Fruit fly (Drosophila melanogaster) whole organism, embryonic: ENCODE results near the gene Ctr1A.
A peak's percentile ranks its signal among the peaks of the same experiment; 100 is the strongest.

Experiments
- Asciz ChIP-seq: fragments of 200-800 bp; sonication (Bioruptor generic); optimal IDR thresholded peaks from 2 replicates; lab custom pipeline; 2017; ENCODE audit warnings: missing biosample characterization, mild to moderate bottlenecking, missing genetic modification characterization, missing genetic modification reagents
- Atf6 ChIP-seq: fragments of 200-800 bp; sonication (Bioruptor generic); IDR thresholded peaks from 2 replicates; pipeline ENCODE4 v1.3.6; 2022; ENCODE audit warnings: missing biosample characterization, missing genetic modification characterization
- CG10543 ChIP-seq: fragments of 200-800 bp; sonication (Bioruptor generic); optimal IDR thresholded peaks from 3 replicates; lab custom pipeline; 2017; ENCODE audit warnings: missing biosample characterization, mild to moderate bottlenecking, missing genetic modification characterization, moderate library complexity
- CG11696 ChIP-seq: fragments of 200-800 bp; sonication (Bioruptor generic); IDR thresholded peaks from 2 replicates; pipeline ENCODE4 v1.3.6; 2022; ENCODE audit warnings: missing biosample characterization, missing genetic modification characterization
- CG12071 ChIP-seq: fragments of 200-800 bp; sonication (Bioruptor generic); optimal IDR thresholded peaks from 3 replicates; lab custom pipeline; 2018; ENCODE audit warnings: missing biosample characterization, mild to moderate bottlenecking, missing genetic modification characterization
- CG12155 ChIP-seq: fragments of 200-800 bp; sonication (Bioruptor generic); optimal IDR thresholded peaks from 3 replicates; lab custom pipeline; 2016; ENCODE audit warnings: missing biosample characterization, missing genetic modification characterization
- CG12769 ChIP-seq: fragments of 200-800 bp; sonication (Bioruptor generic); optimal IDR thresholded peaks from 2 replicates; lab custom pipeline; 2019; ENCODE audit warnings: missing biosample characterization, mild to moderate bottlenecking, missing genetic modification characterization, moderate library complexity
- CG13424 ChIP-seq: fragments of 200-800 bp; sonication (Bioruptor generic); optimal IDR thresholded peaks from 2 replicates; lab custom pipeline; 2019; ENCODE audit warnings: missing biosample characterization, mild to moderate bottlenecking, missing genetic modification characterization, moderate library complexity
- CG15073 ChIP-seq: fragments of 200-800 bp; sonication (Bioruptor generic); optimal IDR thresholded peaks from 2 replicates; lab custom pipeline; 2016; ENCODE audit warnings: missing biosample characterization, missing genetic modification characterization
- CG18262 ChIP-seq: fragments of 200-800 bp; optimal IDR thresholded peaks from 3 replicates; lab custom pipeline; 2019; ENCODE audit warnings: missing biosample characterization, mild to moderate bottlenecking, missing genetic modification characterization, moderate library complexity
- CG18619 ChIP-seq: fragments of 200-800 bp; sonication (Bioruptor generic); optimal IDR thresholded peaks from 3 replicates; lab custom pipeline; 2017; ENCODE audit warnings: missing biosample characterization, mild to moderate bottlenecking, missing genetic modification characterization
- CG2199 ChIP-seq: fragments of 200-800 bp; sonication (Bioruptor generic); IDR thresholded peaks from 3 replicates; pipeline ENCODE4 v1.3.6; 2022; ENCODE audit warnings: missing biosample characterization, missing genetic modification characterization
- CG2678 ChIP-seq: fragments of 200-800 bp; sonication (Bioruptor generic); optimal IDR thresholded peaks from 3 replicates; lab custom pipeline; 2019; ENCODE audit warnings: missing biosample characterization, mild to moderate bottlenecking, missing genetic modification characterization, moderate library complexity
- CG33213 ChIP-seq: fragments of 200-800 bp; sonication (Bioruptor generic); optimal IDR thresholded peaks from 3 replicates; lab custom pipeline; 2016; ENCODE audit warnings: missing biosample characterization, missing genetic modification characterization
- CG3407 ChIP-seq: fragments of 200-800 bp; sonication (Bioruptor generic); optimal IDR thresholded peaks from 2 replicates; lab custom pipeline; 2018; ENCODE audit warnings: missing biosample characterization, mild to moderate bottlenecking, missing genetic modification characterization
- CG34376 ChIP-seq: fragments of 200-800 bp; sonication (Bioruptor generic); optimal IDR thresholded peaks from 2 replicates; lab custom pipeline; 2018; ENCODE audit warnings: missing biosample characterization, mild to moderate bottlenecking, missing genetic modification characterization
- CG3838 ChIP-seq: fragments of 200-800 bp; sonication (Bioruptor generic); optimal IDR thresholded peaks from 3 replicates; lab custom pipeline; 2016; ENCODE audit warnings: missing biosample characterization, missing genetic modification characterization
- CG3847 ChIP-seq: fragments of 200-800 bp; sonication (Bioruptor generic); IDR thresholded peaks from 2 replicates; pipeline ENCODE4 v1.3.6; 2022; ENCODE audit warnings: missing biosample characterization, missing genetic modification characterization
- CG4328 ChIP-seq: fragments of 200-800 bp; sonication (Bioruptor generic); optimal IDR thresholded peaks from 3 replicates; lab custom pipeline; 2017; ENCODE audit warnings: missing biosample characterization, missing genetic modification reagents, missing genetic modification characterization
- CG7556 ChIP-seq: fragments of 200-800 bp; sonication (Bioruptor generic); optimal IDR thresholded peaks from 2 replicates; lab custom pipeline; 2017; ENCODE audit warnings: missing biosample characterization, mild to moderate bottlenecking, missing genetic modification characterization
- CG8089 ChIP-seq: fragments of 200-800 bp; sonication (Bioruptor generic); optimal IDR thresholded peaks from 3 replicates; lab custom pipeline; 2016; ENCODE audit warnings: missing biosample characterization, missing genetic modification characterization
- CG8290 ChIP-seq, 3 experiments: fragments of 200-800 bp; sonication (Bioruptor generic); optimal IDR thresholded peaks; 2 replicates each; lab custom pipeline; 2016 to 2019; ENCODE audit warnings: missing biosample characterization in 3 of 3, missing genetic modification characterization in 3 of 3, mild to moderate bottlenecking in 2 of 3, moderate library complexity in 1 of 3
- CG9437 ChIP-seq: fragments of 200-800 bp; sonication (Bioruptor generic); optimal IDR thresholded peaks from 2 replicates; lab custom pipeline; 2018; ENCODE audit warnings: missing biosample characterization, mild to moderate bottlenecking, missing genetic modification characterization
- CG9727 ChIP-seq: fragments of 200-800 bp; sonication (Bioruptor generic); optimal IDR thresholded peaks from 3 replicates; lab custom pipeline; 2017; ENCODE audit warnings: missing biosample characterization, mild to moderate bottlenecking, missing genetic modification characterization
- CTCF ChIP-seq: fragments of 200-800 bp; sonication (Bioruptor generic); optimal IDR thresholded peaks from 2 replicates; lab custom pipeline; 2017; ENCODE audit warnings: missing biosample characterization, mild to moderate bottlenecking, missing genetic modification characterization, moderate library complexity
- D19B ChIP-seq: fragments of 200-800 bp; sonication (Bioruptor generic); optimal IDR thresholded peaks from 2 replicates; lab custom pipeline; 2017; ENCODE audit warnings: missing biosample characterization, mild to moderate bottlenecking, missing genetic modification characterization
- ERR ChIP-seq: fragments of 200-800 bp; sonication (Bioruptor generic); optimal IDR thresholded peaks from 2 replicates; lab custom pipeline; 2016; ENCODE audit warnings: missing biosample characterization, missing genetic modification characterization
- Fer1 ChIP-seq: fragments of 200-800 bp; sonication (Bioruptor generic); optimal IDR thresholded peaks from 2 replicates; lab custom pipeline; 2017; ENCODE audit warnings: missing biosample characterization, mild to moderate bottlenecking, missing genetic modification characterization
- Hr39 ChIP-seq: fragments of >200 bp; optimal IDR thresholded peaks from 2 replicates; lab custom pipeline; 2017
- Med ChIP-seq: fragments of 200-800 bp; sonication (Bioruptor generic); peaks from one replicate; lab custom pipeline; 2016; ENCODE audit warnings: missing biosample characterization, missing genetic modification characterization, mild to moderate bottlenecking, inconsistent platforms, moderate library complexity
- Meics ChIP-seq: fragments of 200-800 bp; sonication (Bioruptor generic); optimal IDR thresholded peaks from 2 replicates; lab custom pipeline; 2017; ENCODE audit warnings: missing biosample characterization, mild to moderate bottlenecking, missing genetic modification characterization
- Mrtf ChIP-seq: fragments of 200-800 bp; sonication (Bioruptor generic); IDR thresholded peaks from 3 replicates; pipeline ENCODE4 v1.3.6; 2022; ENCODE audit warnings: missing biosample characterization, missing genetic modification characterization
- NC2α ChIP-seq: fragments of 200-800 bp; sonication (Bioruptor generic); optimal IDR thresholded peaks from 2 replicates; lab custom pipeline; 2016; ENCODE audit warnings: missing biosample characterization, missing genetic modification characterization
- NFAT ChIP-seq: fragments of 200-800 bp; sonication (Bioruptor generic); IDR thresholded peaks from 2 replicates; pipeline ENCODE4 v1.3.6; 2022; ENCODE audit warnings: missing biosample characterization, missing genetic modification characterization
- Stat92E ChIP-seq, 3 experiments: fragments of >200 bp in 2 of 3; fragments of 200-800 bp in 1 of 3; sonication (Bioruptor generic) in 1 of 3; optimal IDR thresholded peaks; 2 replicates each; lab custom pipeline; 2017 to 2019; ENCODE audit warnings: missing biosample characterization in 3 of 3, missing genetic modification characterization in 3 of 3, mild to moderate bottlenecking in 1 of 3, moderate library complexity in 1 of 3
- aop ChIP-seq: fragments of 200-800 bp; sonication (Bioruptor generic); IDR thresholded peaks from 2 replicates; pipeline ENCODE4 v1.3.6; 2022; ENCODE audit warnings: missing biosample characterization, missing genetic modification characterization
- ase ChIP-seq: fragments of 200-800 bp; sonication (Bioruptor generic); IDR thresholded peaks from 3 replicates; pipeline ENCODE4 v1.3.6; 2022; ENCODE audit warnings: missing biosample characterization, missing genetic modification characterization
- cg ChIP-seq: fragments of 200-800 bp; sonication (Bioruptor generic); optimal IDR thresholded peaks from 3 replicates; lab custom pipeline; 2019; ENCODE audit warnings: missing biosample characterization, mild to moderate bottlenecking, missing genetic modification characterization, moderate library complexity
- chm ChIP-seq: fragments of 200-800 bp; sonication (Bioruptor generic); IDR thresholded peaks from 2 replicates; pipeline ENCODE4 v1.3.6; 2022; ENCODE audit warnings: missing biosample characterization, missing genetic modification characterization
- ci ChIP-seq: fragments of 200-800 bp; sonication (Bioruptor generic); IDR thresholded peaks from 3 replicates; pipeline ENCODE4 v1.3.6; 2022; ENCODE audit warnings: missing biosample characterization, missing genetic modification characterization
- grau ChIP-seq: fragments of 200-800 bp; optimal IDR thresholded peaks from 3 replicates; lab custom pipeline; 2019; ENCODE audit warnings: missing biosample characterization, mild to moderate bottlenecking, missing genetic modification characterization, moderate library complexity
- grn ChIP-seq: fragments of 200-800 bp; sonication (Bioruptor generic); optimal IDR thresholded peaks from 3 replicates; lab custom pipeline; 2017; ENCODE audit warnings: missing biosample characterization, missing genetic modification characterization
- insv ChIP-seq, 2 experiments: fragments of 200-800 bp; sonication (Bioruptor generic); optimal IDR thresholded peaks; 3 replicates each; lab custom pipeline; 2016 to 2018; ENCODE audit warnings: missing biosample characterization in 2 of 2, missing genetic modification characterization in 2 of 2
- lab ChIP-seq: fragments of 200-800 bp; sonication (Bioruptor generic); optimal IDR thresholded peaks from 3 replicates; lab custom pipeline; 2017; ENCODE audit warnings: missing biosample characterization, missing genetic modification characterization, mild to moderate bottlenecking, moderate library complexity, missing genetic modification reagents
- sd ChIP-seq: fragments of 200-800 bp; sonication (Bioruptor generic); optimal IDR thresholded peaks from 3 replicates; lab custom pipeline; 2018; ENCODE audit warnings: missing biosample characterization, mild to moderate bottlenecking, missing genetic modification characterization, moderate library complexity
- sens ChIP-seq: fragments of 200-800 bp; sonication (Bioruptor generic); peaks from one replicate; lab custom pipeline; 2016; ENCODE audit warnings: missing biosample characterization, missing genetic modification characterization
- slbo ChIP-seq: fragments of 200-800 bp; sonication (Bioruptor generic); IDR thresholded peaks from 2 replicates; pipeline ENCODE4 v1.3.6; 2022; ENCODE audit warnings: missing biosample characterization, missing genetic modification characterization
- sqz ChIP-seq: fragments of 200-800 bp; sonication (Bioruptor generic); optimal IDR thresholded peaks from 3 replicates; lab custom pipeline; 2018; ENCODE audit warnings: missing biosample characterization, mild to moderate bottlenecking, missing genetic modification characterization
- tll ChIP-seq, 2 experiments: fragments of 200-800 bp in 1 of 2; fragments of >200 bp in 1 of 2; sonication (Bioruptor generic) in 1 of 2; optimal IDR thresholded peaks; 2 replicates each; lab custom pipeline; 2017 to 2019; ENCODE audit warnings: missing biosample characterization in 2 of 2, missing genetic modification characterization in 2 of 2, mild to moderate bottlenecking in 1 of 2, moderate library complexity in 1 of 2
- vvl ChIP-seq: fragments of 200-800 bp; sonication (Bioruptor generic); IDR thresholded peaks from 2 replicates; pipeline ENCODE4 v1.3.6; 2022; ENCODE audit warnings: missing biosample characterization, missing genetic modification characterization

Gene Ctr1A

dm6 chrX:6700263-6700989, 39.0 kb downstream of the Ctr1A start (continued):
- no peak for TF ChIP-seq CG18619 (GFP tag; lab: Kevin White, UChicago)
- TF ChIP-seq cg (GFP tag; lab: Kevin White, UChicago) = peak; percentile 75
- peak; percentile 22 for TF ChIP-seq CG10543 (GFP tag; lab: Kevin White, UChicago)
- TF ChIP-seq CG18262 (tag; lab: Kevin White, UChicago) = no peak
- TF ChIP-seq insv (GFP tag; optimal IDR thresholded peaks at IDR 0.05; lab: Kevin White, UChicago) = no peak
- TF ChIP-seq CG3838 (GFP tag; lab: Kevin White, UChicago) = no peak
- peak; percentile 6 for TF ChIP-seq Fer1 (GFP tag; lab: Kevin White, UChicago)
- TF ChIP-seq sd (tag; lab: Kevin White, UChicago) = peak; percentile 48
- no peak for TF ChIP-seq D19B
- no peak for TF ChIP-seq Mrtf (GFP tag; lab: Robert Waterston, UW)
- no peak for TF ChIP-seq CG11696 (GFP tag; lab: Robert Waterston, UW)
- no peak for TF ChIP-seq Stat92E (GFP tag; optimal IDR thresholded peaks at IDR 0.05; lab: Kevin White, UChicago)
- no peak for TF ChIP-seq CG13424 (tag; lab: Kevin White, UChicago)
- TF ChIP-seq CG12071 (GFP tag; lab: Kevin White, UChicago) = no peak
- no peak for TF ChIP-seq aop (GFP tag; lab: Robert Waterston, UW)
- peak; percentile 81 for TF ChIP-seq grn (GFP tag; lab: Kevin White, UChicago)
- no peak for TF ChIP-seq grau (tag; lab: Kevin White, UChicago)
- no peak for TF ChIP-seq Meics (GFP tag; lab: Kevin White, UChicago)
- peak; percentile 45; the same call in 1 of the 3 replicates for TF ChIP-seq CG2199
- no peak for TF ChIP-seq CTCF (GFP tag; lab: Kevin White, UChicago)
- TF ChIP-seq slbo = no peak
- TF ChIP-seq chm (GFP tag; lab: Robert Waterston, UW) = peak; percentile 32; the same call in 1 of the 2 replicates
- TF ChIP-seq CG4328 = no peak
- peak; percentile 32 for TF ChIP-seq CG9437 (GFP tag; lab: Kevin White, UChicago)
- TF ChIP-seq CG15073 (GFP tag; lab: Kevin White, UChicago) = no peak
- TF ChIP-seq CG34376 (GFP tag; lab: Kevin White, UChicago) = peak; percentile 62
- peak; percentile 4 for TF ChIP-seq sqz (GFP tag; lab: Kevin White, UChicago)
- TF ChIP-seq CG3847 (GFP tag; lab: Robert Waterston, UW) = no peak
- peak; percentile 74 for TF ChIP-seq sens (GFP tag; lab: Kevin White, UChicago)
- TF ChIP-seq ase (GFP tag; lab: Robert Waterston, UW) = no peak
- TF ChIP-seq NFAT (GFP tag; lab: Robert Waterston, UW) = no peak
- TF ChIP-seq tll (GFP tag; optimal IDR thresholded peaks at IDR 0.05; lab: Kevin White, UChicago) = peak in 1 of 2 experiments; percentile 24
- no peak for TF ChIP-seq CG7556 (GFP tag; lab: Kevin White, UChicago)
- peak; percentile 38 for TF ChIP-seq Asciz
- TF ChIP-seq CG33213 (GFP tag; lab: Kevin White, UChicago) = no peak
- no peak for TF ChIP-seq Hr39 (lab: Kevin White, UChicago)
- TF ChIP-seq Med (GFP tag; lab: Kevin White, UChicago) = peak; percentile 64
- TF ChIP-seq ci = no peak
- TF ChIP-seq CG12769 (tag; lab: Kevin White, UChicago) = peak; percentile 20
- no peak for TF ChIP-seq CG8290 (GFP tag; optimal IDR thresholded peaks at IDR 0.05; lab: Kevin White, UChicago)
- TF ChIP-seq CG8290 (tag; optimal IDR thresholded peaks at IDR 0.05; lab: Kevin White, UChicago) = peak in 1 of 2 experiments; percentile 6
- 0 out of 2 replicates have a peak, but pooled peaks have one; percentile 13 for TF ChIP-seq vvl (GFP tag; lab: Robert Waterston, UW)
- TF ChIP-seq ERR (GFP tag; lab: Kevin White, UChicago) = no peak
- no peak for TF ChIP-seq CG8089 (GFP tag; lab: Kevin White, UChicago)
- no peak for TF ChIP-seq NC2α (GFP tag; lab: Kevin White, UChicago)
- peak; percentile 8 for TF ChIP-seq lab (GFP tag; lab: Kevin White, UChicago)
- TF ChIP-seq CG3407 (GFP tag; lab: Kevin White, UChicago) = no peak
- no peak for TF ChIP-seq CG2678 (tag; lab: Kevin White, UChicago)
- no peak for TF ChIP-seq CG9727 (GFP tag; lab: Kevin White, UChicago)
- no peak; the same call in 1 of the 2 replicates for TF ChIP-seq Atf6 (GFP tag; lab: Robert Waterston, UW)
- peak; percentile 3 for TF ChIP-seq CG12155 (GFP tag; lab: Kevin White, UChicago)
